Worm (Caenorhabditis elegans) whole organism, young adult: ENCODE data around the gene F18A1.1.

Experiments
- B0019.2 ChIP-seq: fragments of 200-800 bp; sonication (Bioruptor generic); conservative IDR thresholded peaks from 2 replicates; pipeline ENCODE4 v1.3.6; 2022; ENCODE audit warnings: missing genetic modification reagents, missing genetic modification characterization, missing compliant biosample characterization
- B0035.1 ChIP-seq: sonication (generic microtip); optimal IDR thresholded peaks from 2 replicates; lab custom pipeline; 2016; ENCODE audit warnings: missing genetic modification characterization, mild to moderate bottlenecking, missing compliant biosample characterization, missing genotype, missing genetic modification reagents
- B0336.3 ChIP-seq: fragments of 200-800 bp; sonication (Bioruptor generic); IDR thresholded peaks from 2 replicates; pipeline ENCODE4 v1.3.6; 2022; ENCODE audit warnings: missing genetic modification characterization, missing compliant biosample characterization
- D2030.7 ChIP-seq: fragments of 200-800 bp; sonication (Bioruptor generic); IDR thresholded peaks from 2 replicates; pipeline ENCODE4 v1.3.6; 2022; ENCODE audit warnings: missing genetic modification reagents, missing genetic modification characterization, missing compliant biosample characterization
- F10E7.11 ChIP-seq: sonication (generic microtip); optimal IDR thresholded peaks from 2 replicates; lab custom pipeline; 2017; ENCODE audit warnings: mild to moderate bottlenecking, missing genetic modification characterization, moderate library complexity, missing compliant biosample characterization
- F33H1.4 ChIP-seq: fragments of 200-800 bp; sonication (Bioruptor generic); IDR thresholded peaks from 2 replicates; pipeline ENCODE4 v1.3.6; 2022; ENCODE audit warnings: missing genetic modification reagents, missing genetic modification characterization, missing compliant biosample characterization
- F49E8.2 ChIP-seq: sonication (generic microtip); optimal IDR thresholded peaks from 3 replicates; lab custom pipeline; 2017; ENCODE audit warnings: missing genetic modification characterization, mild to moderate bottlenecking, missing compliant biosample characterization, antibody characterized with exemption, moderate library complexity; ENCODE audit not compliant: insufficient read depth
- K11D2.4 ChIP-seq: fragments of 200-800 bp; sonication (Bioruptor generic); IDR thresholded peaks from 2 replicates; pipeline ENCODE4 v1.3.6; 2022; ENCODE audit warnings: missing genetic modification reagents, missing genetic modification characterization, missing compliant biosample characterization
- T07F8.4 ChIP-seq: sonication (generic microtip); optimal IDR thresholded peaks from 2 replicates; lab custom pipeline; 2016; ENCODE audit warnings: mild to moderate bottlenecking, missing genetic modification characterization, moderate library complexity, missing compliant biosample characterization
- Y53G8AR.9 ChIP-seq: fragments of 200-800 bp; sonication (Bioruptor generic); conservative IDR thresholded peaks from 2 replicates; pipeline ENCODE4 v1.3.6; 2022; ENCODE audit warnings: missing genetic modification reagents, missing genetic modification characterization, missing compliant biosample characterization
- Y79H2A.3 ChIP-seq: fragments of 200-800 bp; sonication (Bioruptor generic); conservative IDR thresholded peaks from 2 replicates; pipeline ENCODE4 v1.3.6; 2022; ENCODE audit warnings: missing genetic modification reagents, missing genetic modification characterization, missing compliant biosample characterization
- Y95B8A.8 ChIP-seq: fragments of 200-800 bp; sonication (Bioruptor generic); IDR thresholded peaks from 2 replicates; pipeline ENCODE4 v1.3.6; 2022; ENCODE audit warnings: missing genetic modification reagents, missing genetic modification characterization, missing compliant biosample characterization
- aptf-2 ChIP-seq: fragments of 200-800 bp; sonication (Bioruptor generic); conservative IDR thresholded peaks from 2 replicates; pipeline ENCODE4 v1.3.6; 2022; ENCODE audit warnings: missing genetic modification reagents, missing genetic modification characterization, missing compliant biosample characterization
- aptf-3 ChIP-seq: fragments of 200-800 bp; sonication (Bioruptor generic); IDR thresholded peaks from 2 replicates; pipeline ENCODE4 v1.3.6; 2022; ENCODE audit warnings: missing genetic modification characterization, missing compliant biosample characterization
- attf-6 ChIP-seq: fragments of 200-800 bp; sonication (Bioruptor generic); IDR thresholded peaks from 2 replicates; pipeline ENCODE4 v1.3.6; 2022; ENCODE audit warnings: missing genetic modification reagents, missing genetic modification characterization, missing compliant biosample characterization
- bed-1 ChIP-seq: fragments of 200-800 bp; sonication (Bioruptor generic); IDR thresholded peaks from 2 replicates; pipeline ENCODE4 v1.3.6; 2022; ENCODE audit warnings: missing genetic modification reagents, missing genetic modification characterization, missing compliant biosample characterization
- ccch-3 ChIP-seq: fragments of 200-800 bp; sonication (Bioruptor generic); optimal IDR thresholded peaks from 2 replicates; lab custom pipeline; 2018; ENCODE audit warnings: mild to moderate bottlenecking, missing genetic modification characterization, missing compliant biosample characterization
- cebp-1 ChIP-seq, 2 experiments: fragments of 200-800 bp in 1 of 2; sonication (Bioruptor generic) in 1 of 2; sonication (generic microtip) in 1 of 2; IDR thresholded peaks in 1 of 2; optimal IDR thresholded peaks in 1 of 2; 2 replicates each; pipeline versions ENCODE4 v1.3.6 to Lab custom; 2017 to 2022; ENCODE audit warnings: missing compliant biosample characterization in 2 of 2, missing genetic modification characterization in 2 of 2, mild to moderate bottlenecking in 1 of 2, missing genetic modification reagents in 1 of 2, moderate library complexity in 1 of 2
- ceh-100 ChIP-seq: fragments of 200-800 bp; sonication (Bioruptor generic); IDR thresholded peaks from 2 replicates; pipeline ENCODE4 v1.3.6; 2022; ENCODE audit warnings: missing genetic modification reagents, missing genetic modification characterization, missing compliant biosample characterization
- ceh-27 ChIP-seq: fragments of 200-800 bp; sonication (Bioruptor generic); optimal IDR thresholded peaks from 2 replicates; lab custom pipeline; 2018; ENCODE audit warnings: mild to moderate bottlenecking, missing genetic modification characterization, moderate library complexity, missing compliant biosample characterization
- chd-7 ChIP-seq: sonication (generic microtip); optimal IDR thresholded peaks from 2 replicates; lab custom pipeline; 2016; ENCODE audit warnings: mild to moderate bottlenecking, missing genetic modification characterization, moderate library complexity, missing compliant biosample characterization
- dox-1 ChIP-seq: fragments of 200-800 bp; sonication (Bioruptor generic); IDR thresholded peaks from 2 replicates; pipeline ENCODE4 v1.3.6; 2022; ENCODE audit warnings: missing genetic modification reagents, missing genetic modification characterization, missing compliant biosample characterization
- dpl-1 ChIP-seq: fragments of 150-350 bp; optimal IDR thresholded peaks from 2 replicates; lab custom pipeline; 2014; ENCODE audit warnings: missing biosample characterization, missing genetic modification reagents, missing genetic modification characterization
- egl-18 ChIP-seq: fragments of 200-800 bp; sonication (Bioruptor generic); IDR thresholded peaks from 2 replicates; pipeline ENCODE4 v1.3.6; 2022; ENCODE audit warnings: missing genetic modification reagents, missing genetic modification characterization, missing compliant biosample characterization
- ekl-4 ChIP-seq: fragments of 200-800 bp; sonication (Bioruptor generic); IDR thresholded peaks from 2 replicates; pipeline ENCODE4 v1.3.6; 2022; ENCODE audit warnings: missing genetic modification reagents, missing genetic modification characterization, missing compliant biosample characterization
- hlh-26 ChIP-seq: fragments of 200-800 bp; sonication (Bioruptor generic); conservative IDR thresholded peaks from 2 replicates; pipeline ENCODE4 v1.3.6; 2022; ENCODE audit warnings: missing genetic modification reagents, missing genetic modification characterization, missing compliant biosample characterization
- hmg-1.2 ChIP-seq: fragments of 200-800 bp; sonication (Bioruptor generic); IDR thresholded peaks from 2 replicates; pipeline ENCODE4 v1.3.6; 2022; ENCODE audit warnings: missing genetic modification reagents, missing genetic modification characterization, missing compliant biosample characterization
- hmg-20 ChIP-seq: fragments of 200-800 bp; sonication (Bioruptor generic); IDR thresholded peaks from 2 replicates; pipeline ENCODE4 v1.3.6; 2022; ENCODE audit warnings: missing genetic modification reagents, missing genetic modification characterization, missing compliant biosample characterization
- let-607 ChIP-seq, 2 experiments: fragments of 200-800 bp in 1 of 2; sonication (Bioruptor generic) in 1 of 2; sonication (generic microtip) in 1 of 2; optimal IDR thresholded peaks; 2 replicates each; lab custom pipeline; 2016 to 2018; ENCODE audit warnings: mild to moderate bottlenecking in 2 of 2, missing compliant biosample characterization in 2 of 2, missing genetic modification characterization in 2 of 2, moderate library complexity in 2 of 2, missing genotype in 1 of 2
- lin-35 ChIP-seq, 3 experiments: fragments of 150-350 bp in 2 of 3; sonication (generic microtip) in 1 of 3; optimal IDR thresholded peaks; 2 replicates each; lab custom pipeline; 2014 to 2018; ENCODE audit warnings: missing biosample characterization in 3 of 3, missing genetic modification characterization in 3 of 3, missing genetic modification reagents in 3 of 3
- lsl-1 ChIP-seq: fragments of 200-800 bp; sonication (Bioruptor generic); optimal IDR thresholded peaks from 2 replicates; lab custom pipeline; 2018; ENCODE audit warnings: mild to moderate bottlenecking, missing genetic modification characterization, moderate library complexity, missing compliant biosample characterization
- madf-6 ChIP-seq: fragments of 200-800 bp; sonication (Bioruptor generic); IDR thresholded peaks from 2 replicates; pipeline ENCODE4 v1.3.6; 2022; ENCODE audit warnings: missing genetic modification reagents, missing genetic modification characterization, missing compliant biosample characterization
- mcd-1 ChIP-seq: fragments of 200-800 bp; sonication (Bioruptor generic); IDR thresholded peaks from 2 replicates; pipeline ENCODE4 v1.3.6; 2022; ENCODE audit warnings: missing genetic modification reagents, missing genetic modification characterization, missing compliant biosample characterization
- nfya-1 ChIP-seq: sonication (generic microtip); optimal IDR thresholded peaks from 2 replicates; lab custom pipeline; 2017; ENCODE audit warnings: antibody characterized with exemption, missing compliant biosample characterization, missing genetic modification characterization, borderline replicate concordance; ENCODE audit not compliant: insufficient read depth
- nhr-179 ChIP-seq: sonication (generic microtip); optimal IDR thresholded peaks from 2 replicates; lab custom pipeline; 2016; ENCODE audit warnings: mild to moderate bottlenecking, missing genetic modification characterization, missing compliant biosample characterization
- nhr-27 ChIP-seq: fragments of 200-800 bp; sonication (Bioruptor generic); optimal IDR thresholded peaks from 2 replicates; lab custom pipeline; 2018; ENCODE audit warnings: mild to moderate bottlenecking, missing genetic modification characterization, moderate library complexity, missing compliant biosample characterization
- rcor-1 ChIP-seq: fragments of 200-800 bp; sonication (Bioruptor generic); IDR thresholded peaks from 2 replicates; pipeline ENCODE4 v1.3.6; 2022; ENCODE audit warnings: missing genetic modification reagents, missing genetic modification characterization, missing compliant biosample characterization
- snpc-1.1 ChIP-seq: sonication (generic microtip); optimal IDR thresholded peaks from 2 replicates; lab custom pipeline; 2017; ENCODE audit warnings: missing genetic modification characterization, mild to moderate bottlenecking, missing compliant biosample characterization, antibody characterized with exemption, moderate library complexity, missing genotype, missing genetic modification reagents; ENCODE audit not compliant: insufficient read depth
- snpc-1.3 ChIP-seq: sonication (generic microtip); optimal IDR thresholded peaks from 2 replicates; lab custom pipeline; 2017; ENCODE audit warnings: missing genetic modification characterization, mild to moderate bottlenecking, missing compliant biosample characterization, antibody characterized with exemption, moderate library complexity, missing genotype, missing genetic modification reagents; ENCODE audit not compliant: insufficient read depth
- somi-1 ChIP-seq: fragments of 200-800 bp; sonication (Bioruptor generic); optimal IDR thresholded peaks from 2 replicates; lab custom pipeline; 2018; ENCODE audit warnings: mild to moderate bottlenecking, missing genetic modification characterization, missing compliant biosample characterization
- sptf-2 ChIP-seq: fragments of 200-800 bp; sonication (Bioruptor generic); optimal IDR thresholded peaks from 2 replicates; lab custom pipeline; 2018; ENCODE audit warnings: mild to moderate bottlenecking, missing genetic modification characterization, missing compliant biosample characterization
- tbp1 ChIP-seq: fragments of 200-800 bp; sonication (Bioruptor generic); optimal IDR thresholded peaks from 2 replicates; lab custom pipeline; 2018; ENCODE audit warnings: mild to moderate bottlenecking, missing genetic modification characterization, missing compliant biosample characterization
- tlf-1 ChIP-seq: fragments of 200-800 bp; sonication (Bioruptor generic); optimal IDR thresholded peaks from 2 replicates; lab custom pipeline; 2018; ENCODE audit warnings: mild to moderate bottlenecking, missing genetic modification characterization, missing compliant biosample characterization
- zim-3 ChIP-seq: sonication (generic microtip); optimal IDR thresholded peaks from 2 replicates; lab custom pipeline; 2017; ENCODE audit warnings: mild to moderate bottlenecking, missing genetic modification characterization, moderate library complexity, missing compliant biosample characterization

Gene F18A1.1

ce11 chrII:7663704-7664660 is 20.7 kb upstream of the F18A1.1 start, which contains the start of the genes F18A1.7 and rpa-1 (continued):
- TF ChIP-seq B0035.1 (tag; lab: Kevin White, UChicago): no peak
- TF ChIP-seq dox-1 (GFP tag; lab: Robert Waterston, UW): peak; percentile 81
- TF ChIP-seq hmg-20: no peak
- TF ChIP-seq chd-7 (tag; lab: Kevin White, UChicago): no peak
- no peak for TF ChIP-seq T07F8.4 (tag; lab: Kevin White, UChicago)
- TF ChIP-seq madf-6 (GFP tag; lab: Robert Waterston, UW): peak; percentile 98
- no peak for TF ChIP-seq Y79H2A.3
- TF ChIP-seq zim-3 (tag; lab: Kevin White, UChicago): no peak
- peak; percentile 97 for TF ChIP-seq F33H1.4 (GFP tag; lab: Robert Waterston, UW)
- TF ChIP-seq B0336.3: peak; percentile 71
- no peak for TF ChIP-seq hlh-26 (GFP tag; lab: Robert Waterston, UW)
- TF ChIP-seq aptf-3: no peak
- TF ChIP-seq bed-1 (GFP tag; lab: Robert Waterston, UW): no peak
- no peak for TF ChIP-seq somi-1 (GFP tag; lab: Kevin White, UChicago)
- peak; percentile 67 for TF ChIP-seq Y53G8AR.9
- no peak for TF ChIP-seq aptf-2
- 0 out of 2 replicates have a peak, but pooled peaks have one; percentile 66 for TF ChIP-seq Y95B8A.8 (GFP tag; lab: Robert Waterston, UW)
- TF ChIP-seq dpl-1 (GFP tag; lab: Kevin White, UChicago): peak; percentile 91
- no peak for TF ChIP-seq nhr-179 (tag; lab: Kevin White, UChicago)
- TF ChIP-seq egl-18 (GFP tag; lab: Robert Waterston, UW): no peak
- peak; percentile 48 for TF ChIP-seq mcd-1
- peak; percentile 33 for TF ChIP-seq tbp1 (GFP tag; lab: Kevin White, UChicago)
- no peak for TF ChIP-seq sptf-2 (GFP tag; lab: Kevin White, UChicago)
- no peak for TF ChIP-seq nfya-1 (tag; lab: Kevin White, UChicago)
- no peak for TF ChIP-seq cebp-1 (GFP tag; IDR thresholded peaks at IDR 0.05; lab: Robert Waterston, UW)
- no peak for TF ChIP-seq cebp-1 (tag; optimal IDR thresholded peaks at IDR 0.05; lab: Kevin White, UChicago)
- TF ChIP-seq tlf-1 (GFP tag; lab: Kevin White, UChicago): peak; percentile 79
- TF ChIP-seq rcor-1 (GFP tag; lab: Robert Waterston, UW): peak; percentile 92
- no peak for TF ChIP-seq ccch-3 (GFP tag; lab: Kevin White, UChicago)
- TF ChIP-seq snpc-1.1: no peak
- peak in 1 of 3 experiments; percentile 81 for TF ChIP-seq lin-35 (GFP tag; optimal IDR thresholded peaks at IDR 0.05; lab: Kevin White, UChicago)
- 0 out of 2 replicates have a peak, but pooled peaks have one; percentile 11 for TF ChIP-seq ceh-100 (GFP tag; lab: Robert Waterston, UW)
- TF ChIP-seq F49E8.2 (tag; lab: Kevin White, UChicago): peak; percentile 79
- TF ChIP-seq let-607 (tag; optimal IDR thresholded peaks at IDR 0.05; lab: Kevin White, UChicago): no peak
- no peak for TF ChIP-seq K11D2.4 (GFP tag; lab: Robert Waterston, UW)
- TF ChIP-seq snpc-1.3 (tag; lab: Kevin White, UChicago): peak; percentile 63
- no peak for TF ChIP-seq nhr-27
- peak; percentile 57; the same call in 1 of the 2 replicates for TF ChIP-seq hmg-1.2
- TF ChIP-seq ekl-4 (GFP tag; lab: Robert Waterston, UW): peak; percentile 76
- TF ChIP-seq ceh-27: no peak
- peak; percentile 58 for TF ChIP-seq B0019.2 (GFP tag; lab: Robert Waterston, UW)
- TF ChIP-seq D2030.7 (GFP tag; lab: Robert Waterston, UW): peak; percentile 94
- TF ChIP-seq attf-6: peak; percentile 60; the same call in 1 of the 2 replicates
- peak; percentile 98 for TF ChIP-seq lsl-1 (GFP tag; lab: Kevin White, UChicago)
- no peak for TF ChIP-seq F10E7.11 (tag; lab: Kevin White, UChicago)
